Worm (Caenorhabditis elegans) whole organism, late embryonic: Measurements from ENCODE around the gene T28A11.16.

Experiments
- C08G9.2 ChIP-seq: sonication (generic microtip); optimal IDR thresholded peaks from 2 replicates; lab custom pipeline; 2016; ENCODE audit warnings: mild to moderate bottlenecking, missing genetic modification characterization, moderate library complexity, missing compliant biosample characterization
- C38D4.7 ChIP-seq: fragments of 200-800 bp; sonication (Bioruptor generic); optimal IDR thresholded peaks from 2 replicates; lab custom pipeline; 2018; ENCODE audit warnings: mild to moderate bottlenecking, missing genetic modification characterization, moderate library complexity, missing compliant biosample characterization
- F13H6.1 ChIP-seq: sonication (generic microtip); optimal IDR thresholded peaks from 2 replicates; lab custom pipeline; 2016; ENCODE audit warnings: missing genetic modification characterization, missing compliant biosample characterization
- K09A11.1 ChIP-seq: sonication (generic microtip); optimal IDR thresholded peaks from 2 replicates; lab custom pipeline; 2017; ENCODE audit warnings: antibody characterized with exemption, mild to moderate bottlenecking, missing genetic modification characterization, missing compliant biosample characterization; ENCODE audit not compliant: insufficient read depth
- Y22D7AL.16 ChIP-seq: sonication (generic microtip); optimal IDR thresholded peaks from 2 replicates; lab custom pipeline; 2016; ENCODE audit warnings: missing genetic modification characterization, missing compliant biosample characterization
- ahr-1 ChIP-seq: sonication (generic microtip); optimal IDR thresholded peaks from 2 replicates; lab custom pipeline; 2016; ENCODE audit warnings: missing genetic modification characterization, missing compliant biosample characterization
- ceh-18 ChIP-seq: sonication (generic microtip); optimal IDR thresholded peaks from 2 replicates; lab custom pipeline; 2016; ENCODE audit warnings: missing genetic modification characterization, missing compliant biosample characterization
- ceh-19 ChIP-seq: fragments of 200-800 bp; sonication (Bioruptor generic); optimal IDR thresholded peaks from 2 replicates; lab custom pipeline; 2018; ENCODE audit warnings: mild to moderate bottlenecking, missing genetic modification characterization, missing compliant biosample characterization
- ceh-2 ChIP-seq: sonication (generic microtip); optimal IDR thresholded peaks from 2 replicates; lab custom pipeline; 2016; ENCODE audit warnings: missing genotype, missing genetic modification characterization, missing compliant biosample characterization
- ceh-34 ChIP-seq: sonication (generic microtip); optimal IDR thresholded peaks from 2 replicates; lab custom pipeline; 2016; ENCODE audit warnings: mild to moderate bottlenecking, missing genetic modification characterization, missing compliant biosample characterization
- ceh-48 ChIP-seq: sonication (generic microtip); optimal IDR thresholded peaks from 2 replicates; lab custom pipeline; 2016; ENCODE audit warnings: missing genetic modification characterization, inconsistent platforms, missing compliant biosample characterization
- che-1 ChIP-seq: sonication (generic microtip); optimal IDR thresholded peaks from 2 replicates; lab custom pipeline; 2016; ENCODE audit warnings: mild to moderate bottlenecking, missing genetic modification characterization, missing compliant biosample characterization
- dmd-4 ChIP-seq: sonication (generic microtip); optimal IDR thresholded peaks from 2 replicates; lab custom pipeline; 2016; ENCODE audit warnings: borderline replicate concordance, missing genetic modification characterization, missing compliant biosample characterization
- eyg-1 ChIP-seq: sonication (generic microtip); optimal IDR thresholded peaks from 2 replicates; lab custom pipeline; 2016; ENCODE audit warnings: missing genotype, missing genetic modification characterization, missing compliant biosample characterization
- fax-1 ChIP-seq: sonication (generic microtip); optimal IDR thresholded peaks from 2 replicates; lab custom pipeline; 2016; ENCODE audit warnings: missing genotype, missing genetic modification characterization, missing compliant biosample characterization
- fkh-6 ChIP-seq: sonication (generic microtip); optimal IDR thresholded peaks from 2 replicates; lab custom pipeline; 2016; ENCODE audit warnings: missing genetic modification characterization, missing compliant biosample characterization
- gmeb-2 ChIP-seq: sonication (generic microtip); optimal IDR thresholded peaks from 2 replicates; lab custom pipeline; 2016; ENCODE audit warnings: missing genetic modification characterization, inconsistent platforms, missing compliant biosample characterization
- hlh-13 ChIP-seq: fragments of 200-800 bp; sonication (Bioruptor generic); optimal IDR thresholded peaks from 2 replicates; lab custom pipeline; 2018; ENCODE audit warnings: mild to moderate bottlenecking, missing genetic modification characterization, missing compliant biosample characterization
- hlh-15 ChIP-seq: sonication (generic microtip); optimal IDR thresholded peaks from 2 replicates; lab custom pipeline; 2016; ENCODE audit warnings: missing genetic modification characterization, missing compliant biosample characterization
- hlh-8 ChIP-seq: sonication (generic microtip); optimal IDR thresholded peaks from 2 replicates; lab custom pipeline; 2016; ENCODE audit warnings: missing genotype, missing genetic modification characterization, missing compliant biosample characterization
- lim-6 ChIP-seq: sonication (generic microtip); optimal IDR thresholded peaks from 2 replicates; lab custom pipeline; 2016; ENCODE audit warnings: missing genetic modification characterization, missing compliant biosample characterization
- lin-11 ChIP-seq: fragments of 200-800 bp; sonication (Bioruptor generic); optimal IDR thresholded peaks from 2 replicates; lab custom pipeline; 2018; ENCODE audit warnings: mild to moderate bottlenecking, missing genetic modification characterization, missing compliant biosample characterization
- madf-2 ChIP-seq: sonication (generic microtip); optimal IDR thresholded peaks from 2 replicates; lab custom pipeline; 2017; ENCODE audit warnings: missing genetic modification characterization, missing compliant biosample characterization
- nhr-232 ChIP-seq: sonication (generic microtip); optimal IDR thresholded peaks from 2 replicates; lab custom pipeline; 2016; ENCODE audit warnings: missing genetic modification characterization, missing compliant biosample characterization
- npax-4 ChIP-seq: sonication (generic microtip); optimal IDR thresholded peaks from 2 replicates; lab custom pipeline; 2016; ENCODE audit warnings: missing genetic modification characterization, missing compliant biosample characterization
- odd-2 ChIP-seq: sonication (generic microtip); optimal IDR thresholded peaks from 2 replicates; lab custom pipeline; 2017; ENCODE audit warnings: antibody characterized with exemption, mild to moderate bottlenecking, missing genetic modification characterization, missing compliant biosample characterization
- pag-3 ChIP-seq: sonication (generic microtip); optimal IDR thresholded peaks from 2 replicates; lab custom pipeline; 2016; ENCODE audit warnings: missing compliant biosample characterization, missing genetic modification characterization, borderline replicate concordance
- pha-4 ChIP-seq: fragments of 150-350 bp; optimal IDR thresholded peaks from 2 replicates; lab custom pipeline; 2018; ENCODE audit warnings: missing biosample characterization, missing genetic modification reagents, missing genetic modification characterization
- pqm-1 ChIP-seq: sonication (generic microtip); optimal IDR thresholded peaks from 2 replicates; lab custom pipeline; 2016; ENCODE audit warnings: missing genetic modification characterization, missing compliant biosample characterization
- ref-2 ChIP-seq: sonication (generic microtip); optimal IDR thresholded peaks from 2 replicates; lab custom pipeline; 2016; ENCODE audit warnings: missing genetic modification characterization, missing compliant biosample characterization
- sdc-2 ChIP-seq: sonication (generic microtip); optimal IDR thresholded peaks from 2 replicates; lab custom pipeline; 2016; ENCODE audit warnings: missing genotype, missing genetic modification characterization, missing compliant biosample characterization
- sox-2 ChIP-seq: fragments of 200-800 bp; sonication (Bioruptor generic); IDR thresholded peaks from 2 replicates; pipeline ENCODE4 v1.3.6; 2022; ENCODE audit warnings: missing genetic modification reagents, missing genetic modification characterization, missing compliant biosample characterization
- sox-4 ChIP-seq: sonication (generic microtip); optimal IDR thresholded peaks from 2 replicates; lab custom pipeline; 2017; ENCODE audit warnings: mild to moderate bottlenecking, missing genetic modification characterization, inconsistent platforms, missing compliant biosample characterization
- tbx-7 ChIP-seq: sonication (generic microtip); optimal IDR thresholded peaks from 2 replicates; lab custom pipeline; 2016; ENCODE audit warnings: missing genotype, missing genetic modification characterization, missing compliant biosample characterization
- unc-42 ChIP-seq: sonication (generic microtip); optimal IDR thresholded peaks from 2 replicates; lab custom pipeline; 2016; ENCODE audit warnings: missing genotype, missing genetic modification characterization, missing compliant biosample characterization
- unc-55 ChIP-seq: sonication (generic microtip); optimal IDR thresholded peaks from 2 replicates; lab custom pipeline; 2017; ENCODE audit warnings: missing biosample characterization, missing genetic modification reagents, missing genetic modification characterization
- unc-86 ChIP-seq: sonication (generic microtip); optimal IDR thresholded peaks from 2 replicates; lab custom pipeline; 2016; ENCODE audit warnings: missing genetic modification characterization, missing compliant biosample characterization
- ztf-16 ChIP-seq: sonication (generic microtip); optimal IDR thresholded peaks from 2 replicates; lab custom pipeline; 2017; ENCODE audit warnings: missing genetic modification characterization, missing compliant biosample characterization

T28A11.16 gene

DNA sequence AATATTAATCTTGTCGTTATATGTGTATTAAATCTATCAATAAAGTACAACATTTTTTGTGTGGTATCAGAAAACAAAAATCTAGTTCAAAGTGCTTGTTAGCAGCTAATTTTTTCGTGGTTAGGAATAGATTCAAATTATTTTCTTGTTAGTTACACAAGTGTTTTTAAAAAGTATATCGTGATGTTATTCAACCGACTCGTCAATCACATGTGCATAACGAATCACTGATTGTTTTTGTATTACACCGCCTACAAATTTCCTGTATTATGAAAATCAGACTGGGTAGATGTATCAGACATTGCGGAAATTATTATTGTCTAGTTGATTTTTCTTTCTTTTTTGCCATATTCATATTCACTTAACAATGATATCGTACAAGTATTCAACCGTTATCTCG is 23.9 kb upstream of the T28A11.16 start, which contains the start of gene str-64:
str-64 (plus strand) TSS at position 301 of the 400 bp plus-strand sequence.
- TF ChIP-seq dmd-4: no peak

DNA sequence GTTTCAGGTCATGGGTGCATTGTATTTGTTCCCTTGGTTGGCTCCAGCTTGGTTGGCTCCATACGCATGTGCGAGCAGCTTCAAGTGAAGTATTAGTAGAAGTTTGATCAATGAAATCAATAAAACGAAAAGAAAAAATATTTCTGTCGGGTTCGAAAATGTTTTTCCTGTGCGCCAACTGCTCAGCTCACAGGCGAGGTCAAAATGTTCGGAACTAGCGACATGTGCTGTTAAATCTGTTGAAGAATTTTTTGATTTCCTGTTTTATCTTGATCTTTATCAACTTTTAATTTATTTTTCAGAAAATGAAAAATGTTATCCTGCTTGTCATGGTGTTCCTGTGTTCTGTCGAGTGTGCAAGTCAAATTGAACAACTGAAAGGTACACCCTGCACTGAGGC is 22.5 kb upstream of the T28A11.16 start, which contains the start of gene T28A11.25:
T28A11.25 (plus strand) TSS at position 301 of the 400 bp plus-strand sequence.
- no peak for TF ChIP-seq fax-1 (tag; lab: Kevin White, UChicago)
- no peak for TF ChIP-seq C08G9.2 (tag; lab: Kevin White, UChicago)
- no peak for TF ChIP-seq sox-2
- TF ChIP-seq F13H6.1 (tag; lab: Kevin White, UChicago): no peak
- TF ChIP-seq hlh-8 (tag; lab: Kevin White, UChicago): no peak
- TF ChIP-seq K09A11.1 (tag; lab: Kevin White, UChicago): no peak
- no peak for TF ChIP-seq madf-2 (tag; lab: Kevin White, UChicago)
- no peak for TF ChIP-seq fkh-6
- TF ChIP-seq ceh-19 (GFP tag; lab: Kevin White, UChicago): no peak
- TF ChIP-seq ceh-48 (tag; lab: Kevin White, UChicago): no peak
- TF ChIP-seq hlh-15 (tag; lab: Kevin White, UChicago): no peak
- no peak for TF ChIP-seq nhr-232 (tag; lab: Kevin White, UChicago)
- TF ChIP-seq, all 69 proteins: peak for 0

DNA sequence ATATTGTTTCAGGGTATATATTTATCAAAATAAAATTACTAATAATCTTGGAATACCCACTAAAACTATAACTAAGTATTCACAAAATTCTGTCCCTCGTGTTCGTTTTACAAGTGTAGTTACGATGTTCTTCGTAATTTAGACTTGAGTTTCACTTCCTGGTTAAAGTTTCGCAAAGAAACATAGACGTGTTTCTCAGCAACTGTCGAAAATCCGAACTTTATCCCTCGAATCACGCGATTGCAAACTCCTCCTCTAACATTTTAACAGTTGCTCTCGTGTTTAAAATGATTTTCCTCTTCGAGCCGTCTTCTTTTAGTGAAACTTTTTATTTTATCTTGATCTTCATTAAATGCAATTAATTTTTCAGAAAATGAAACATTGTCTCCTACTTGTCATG is 21.0 kb upstream of the T28A11.16 start, which contains the start of gene T28A11.2:
T28A11.2 (plus strand) TSS at position 371 of the 400 bp plus-strand sequence.
- TF ChIP-seq odd-2 (tag; lab: Kevin White, UChicago): no peak
- TF ChIP-seq sox-4 (tag; lab: Kevin White, UChicago): no peak
- TF ChIP-seq ahr-1 (tag; lab: Kevin White, UChicago): no peak
- TF ChIP-seq hlh-8 (tag; lab: Kevin White, UChicago): no peak
- TF ChIP-seq K09A11.1 (tag; lab: Kevin White, UChicago): no peak
- TF ChIP-seq pha-4 (tag; lab: Kevin White, UChicago): no peak
- no peak for TF ChIP-seq npax-4 (tag; lab: Kevin White, UChicago)

DNA sequence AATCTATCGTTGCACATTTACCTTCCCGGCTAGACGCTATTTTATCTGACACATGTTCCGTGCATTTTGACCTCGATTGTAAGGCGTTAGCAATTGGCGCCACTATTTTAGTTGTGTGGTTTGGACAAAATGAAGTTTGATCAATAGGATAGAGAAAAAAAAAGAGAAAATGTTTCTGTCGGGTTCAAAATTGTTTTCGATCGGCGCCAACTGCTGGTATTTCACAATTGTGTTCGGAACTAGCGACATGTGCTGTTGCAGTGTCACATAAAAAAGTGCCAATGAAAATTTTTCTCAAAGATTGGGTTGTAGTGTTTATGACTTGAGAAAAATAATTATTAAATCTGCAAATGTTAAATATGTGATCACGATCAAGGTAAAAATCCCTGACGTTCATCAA is 20.1 kb upstream of the T28A11.16 start:
- no peak for TF ChIP-seq gmeb-2 (tag; lab: Kevin White, UChicago)
- no peak for TF ChIP-seq npax-4 (tag; lab: Kevin White, UChicago)
- no peak for TF ChIP-seq eyg-1 (tag; lab: Kevin White, UChicago)
- TF ChIP-seq pqm-1 (tag; lab: Kevin White, UChicago): no peak
- TF ChIP-seq ceh-2 (tag; lab: Kevin White, UChicago): no peak
- no peak for TF ChIP-seq ceh-34 (tag; lab: Kevin White, UChicago)
- no peak for TF ChIP-seq hlh-13 (GFP tag; lab: Kevin White, UChicago)
- no peak for TF ChIP-seq lin-11

DNA sequence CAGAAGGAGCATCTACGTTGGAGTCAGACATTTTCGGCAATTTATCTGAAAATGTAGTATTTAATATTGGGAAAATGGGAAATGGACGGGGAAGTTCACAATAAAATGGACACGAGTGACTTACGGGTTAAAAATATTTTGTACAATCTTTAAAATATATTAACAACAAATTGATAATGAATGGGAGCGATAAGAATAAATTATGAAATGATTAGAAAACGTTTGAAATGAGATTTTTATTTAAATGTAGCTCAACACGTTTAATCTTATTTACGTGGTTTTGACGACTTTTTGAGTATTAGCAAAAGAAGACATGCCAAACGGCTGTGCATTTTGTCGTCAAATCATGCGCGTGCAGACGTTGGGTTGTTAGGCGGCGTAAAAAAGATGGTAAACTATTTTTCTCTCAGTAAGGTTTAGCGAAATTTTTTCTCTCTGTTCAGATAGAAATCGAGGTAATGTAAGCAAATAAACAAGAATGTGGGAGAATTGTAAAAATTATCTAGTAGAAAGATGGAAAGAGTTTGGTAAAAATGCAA is 19.2 kb upstream of the T28A11.16 start, which contains the start of gene fbxa-64:
fbxa-64 (minus strand) TSS at position 51 of the 539 bp plus-strand sequence.
- no peak for TF ChIP-seq Y22D7AL.16 (tag; lab: Kevin White, UChicago)
- no peak for TF ChIP-seq nhr-232 (tag; lab: Kevin White, UChicago)
- TF ChIP-seq ztf-16 (tag; lab: Kevin White, UChicago): no peak
- no peak for TF ChIP-seq unc-55 (GFP tag; lab: Kevin White, UChicago)
- no peak for TF ChIP-seq C38D4.7 (GFP tag; lab: Kevin White, UChicago)
- TF ChIP-seq dmd-4: no peak
- no peak for TF ChIP-seq hlh-8 (tag; lab: Kevin White, UChicago)
- no peak for TF ChIP-seq ceh-18

DNA sequence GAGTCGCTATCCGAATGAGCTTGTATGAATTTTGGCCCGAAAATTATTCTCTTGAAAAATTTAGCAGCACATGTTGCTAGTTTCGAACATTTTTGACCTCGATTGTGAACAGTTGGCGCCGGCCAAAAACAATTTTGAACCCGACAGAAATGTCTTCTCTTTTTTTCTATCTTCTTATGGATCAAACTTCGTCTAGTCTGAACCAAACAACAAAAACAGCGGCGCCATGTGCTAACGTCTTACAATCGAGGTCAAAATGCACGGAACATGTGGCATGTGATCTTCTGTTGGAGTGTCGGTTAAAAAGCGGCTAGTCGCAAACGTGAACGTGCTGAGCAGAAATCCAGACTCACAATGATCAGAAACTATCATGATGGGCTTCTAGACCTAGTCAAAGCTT is 17.2 kb upstream of the T28A11.16 start:
- no peak for TF ChIP-seq ref-2 (tag; lab: Kevin White, UChicago)
- no peak for TF ChIP-seq sdc-2 (tag; lab: Kevin White, UChicago)
- TF ChIP-seq ceh-18: no peak
- no peak for TF ChIP-seq unc-42 (tag; lab: Kevin White, UChicago)
- TF ChIP-seq pag-3: no peak
- no peak for TF ChIP-seq lim-6
- no peak for TF ChIP-seq hlh-8 (tag; lab: Kevin White, UChicago)
- no peak for TF ChIP-seq F13H6.1 (tag; lab: Kevin White, UChicago)
- no peak for TF ChIP-seq unc-86 (tag; lab: Kevin White, UChicago)
- no peak for TF ChIP-seq tbx-7
- TF ChIP-seq C38D4.7 (GFP tag; lab: Kevin White, UChicago): no peak
- TF ChIP-seq che-1 (tag; lab: Kevin White, UChicago): no peak
- TF ChIP-seq ahr-1 (tag; lab: Kevin White, UChicago): no peak
